Worm (Caenorhabditis elegans) whole organism, L2 larva: ENCODE measurements around the gene F44E5.5.

ENCODE experiments used
- alr-1 ChIP-seq: fragments of 150-350 bp; optimal IDR thresholded peaks from 2 replicates; lab custom pipeline; 2014; ENCODE audit warnings: missing biosample characterization, missing genetic modification characterization
- zag-1 ChIP-seq: fragments of 150-350 bp; optimal IDR thresholded peaks from 2 replicates; lab custom pipeline; 2014; ENCODE audit warnings: missing biosample characterization, missing genetic modification characterization

DNA sequence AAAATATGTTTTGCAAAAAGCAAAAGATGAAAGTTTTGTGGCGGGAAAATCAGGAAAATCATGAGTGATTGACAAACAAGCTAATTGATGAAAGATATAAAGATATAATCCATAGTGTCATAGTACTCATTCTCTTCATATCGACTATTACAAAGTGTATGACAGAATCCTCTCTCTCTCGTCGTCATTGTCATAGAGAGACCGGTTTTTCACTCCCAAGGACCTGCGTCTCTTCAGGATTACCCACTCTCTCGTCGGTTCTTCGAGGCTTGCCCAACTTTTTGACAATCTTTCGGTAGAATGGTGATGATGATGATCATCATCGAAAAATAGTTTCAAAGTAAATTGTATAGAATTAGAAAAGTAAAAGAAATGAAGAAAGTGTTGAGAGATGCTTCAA is 22.1 kb upstream of the F44E5.5 start:
- TF ChIP-seq alr-1 (tag; lab: Kevin White, UChicago) = no peak
- no peak for TF ChIP-seq zag-1 (tag; lab: Kevin White, UChicago)
